Worm (Caenorhabditis elegans) whole organism, L4/young adult: ENCODE measurements around the gene mtr-4.
A peak's percentile ranks its signal among the peaks of the same experiment; 100 is the strongest.

Source experiments
- W03F9.2 ChIP-seq: fragments of 150-350 bp; optimal IDR thresholded peaks from 2 replicates; lab custom pipeline; 2014; ENCODE audit warnings: missing biosample characterization, missing genetic modification characterization
- dao-5 ChIP-seq: sonication (generic microtip); optimal IDR thresholded peaks from 2 replicates; lab custom pipeline; 2016; ENCODE audit warnings: missing genotype, missing genetic modification characterization, moderate library complexity, missing compliant biosample characterization

ce11 chrIV:9825196-9825744, at the start of gene mtr-4:
- peak; percentile 48 for TF ChIP-seq W03F9.2 (tag; lab: Kevin White, UChicago)
- no peak for TF ChIP-seq dao-5 (tag; lab: Kevin White, UChicago)
